Worm (Caenorhabditis elegans): ENCODE measurements around the gene cey-4.

DNA sequence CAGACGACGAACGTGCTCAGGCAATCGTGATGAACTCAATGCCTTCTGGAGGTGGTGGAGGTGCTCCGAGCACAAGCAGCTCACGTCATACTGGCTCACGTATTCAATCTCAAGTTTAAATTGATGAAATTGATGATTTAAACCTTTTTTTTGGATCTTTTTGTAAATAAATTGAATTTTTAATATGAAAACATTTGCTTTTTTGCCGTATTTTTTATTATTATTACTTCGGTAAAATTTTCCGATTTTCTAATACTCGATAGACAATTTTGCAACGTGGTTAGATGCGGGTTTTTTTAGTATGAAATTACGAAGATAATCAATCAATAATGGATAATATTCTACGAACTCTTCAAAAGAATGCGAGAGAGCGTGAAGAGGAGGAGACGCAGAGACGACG lies 10.5 kb downstream of the cey-4 start, which contains the start of gene oxi-1:
- TF ChIP-seq pha-4 (tag; optimal IDR thresholded peaks at IDR 0.05) (no peak), ces-1 (GFP tag; optimal IDR thresholded peaks at IDR 0.05) (no peak), lin-13 (tag; optimal IDR thresholded peaks at IDR 0.05) (no peak)

All from whole organism, mixed stage, embryonic.